Worm (Caenorhabditis elegans) whole organism, L4 larva: ENCODE data around the gene pcn-1.

Experiments
- F10B5.3 ChIP-seq: sonication (generic microtip); optimal IDR thresholded peaks from 2 replicates; lab custom pipeline; 2016; ENCODE audit warnings: mild to moderate bottlenecking, missing genetic modification characterization, missing compliant biosample characterization
- ZK546.5 ChIP-seq, 2 experiments: sonication (generic microtip); optimal IDR thresholded peaks; 2 replicates each; lab custom pipeline; 2017; ENCODE audit warnings: missing biosample characterization in 2 of 2, missing genetic modification characterization in 2 of 2
- aha-1 ChIP-seq: fragments of 150-350 bp; peaks from one replicate; lab custom pipeline; 2014; ENCODE audit warnings: missing biosample characterization, missing genetic modification characterization
- ama-1 ChIP-seq: fragments of 150-350 bp; optimal IDR thresholded peaks from 2 replicates; lab custom pipeline; 2014; ENCODE audit warnings: inconsistent platforms, mixed read lengths
- arid-1 ChIP-seq: fragments of 200-800 bp; sonication (Bioruptor generic); conservative IDR thresholded peaks from 2 replicates; pipeline ENCODE4 v1.3.6; 2022; ENCODE audit warnings: missing genetic modification reagents, missing genetic modification characterization, missing compliant biosample characterization
- ceh-62 ChIP-seq: sonication (generic microtip); optimal IDR thresholded peaks from 2 replicates; lab custom pipeline; 2017; ENCODE audit warnings: missing biosample characterization, missing genetic modification characterization
- ceh-82 ChIP-seq: sonication (generic microtip); optimal IDR thresholded peaks from 2 replicates; lab custom pipeline; 2017; ENCODE audit warnings: missing biosample characterization, missing genetic modification characterization
- ces-1 ChIP-seq: fragments of 150-350 bp; sonication (generic microtip); optimal IDR thresholded peaks from 4 replicates; lab custom pipeline; 2014; ENCODE audit warnings: missing biosample characterization, missing genetic modification reagents, missing genetic modification characterization
- cey-2 ChIP-seq: sonication (generic microtip); optimal IDR thresholded peaks from 3 replicates; lab custom pipeline; 2017; ENCODE audit warnings: missing genetic modification characterization, mild to moderate bottlenecking, missing compliant biosample characterization, antibody characterized with exemption, borderline replicate concordance; ENCODE audit not compliant: insufficient read depth
- daf-16 ChIP-seq, 3 experiments: sonication (generic microtip); optimal IDR thresholded peaks; 2 replicates each; lab custom pipeline; 2016 to 2017; ENCODE audit warnings: missing genetic modification characterization in 3 of 3, missing genetic modification reagents in 3 of 3, mild to moderate bottlenecking in 2 of 3, missing compliant biosample characterization in 2 of 3, missing biosample characterization in 1 of 3, moderate library complexity in 1 of 3
- dmd-9 ChIP-seq: fragments of 200-800 bp; sonication (Bioruptor generic); IDR thresholded peaks from 2 replicates; pipeline ENCODE4 v1.3.6; 2022; ENCODE audit warnings: missing genetic modification reagents, missing genetic modification characterization, missing compliant biosample characterization
- egl-27 ChIP-seq: sonication (generic microtip); optimal IDR thresholded peaks from 3 replicates; lab custom pipeline; 2017; ENCODE audit warnings: missing biosample characterization, missing genetic modification reagents, missing genetic modification characterization
- egl-43 ChIP-seq: fragments of 200-800 bp; sonication (Bioruptor generic); IDR thresholded peaks from 2 replicates; pipeline ENCODE4 v1.3.6; 2022; ENCODE audit warnings: missing genetic modification reagents, missing genetic modification characterization, missing compliant biosample characterization
- lim-7 ChIP-seq: fragments of 200-800 bp; sonication (Bioruptor generic); IDR thresholded peaks from 2 replicates; pipeline ENCODE4 v1.3.6; 2022; ENCODE audit warnings: missing genetic modification characterization, missing compliant biosample characterization
- lin-13 ChIP-seq: fragments of 150-350 bp; optimal IDR thresholded peaks from 2 replicates; lab custom pipeline; 2014; ENCODE audit warnings: missing biosample characterization, missing genetic modification reagents, missing genetic modification characterization
- lin-29 ChIP-seq: fragments of 200-800 bp; sonication (Bioruptor generic); IDR thresholded peaks from 2 replicates; pipeline ENCODE4 v1.3.6; 2022; ENCODE audit warnings: missing genetic modification reagents, missing genetic modification characterization, missing compliant biosample characterization
- lin-38 ChIP-seq: fragments of 200-800 bp; sonication (Bioruptor generic); IDR thresholded peaks from 2 replicates; pipeline ENCODE4 v1.3.6; 2022; ENCODE audit warnings: missing genetic modification reagents, missing genetic modification characterization, missing compliant biosample characterization
- mdt-29 ChIP-seq: fragments of 200-800 bp; sonication (Bioruptor generic); IDR thresholded peaks from 2 replicates; pipeline ENCODE4 v1.3.6; 2022; ENCODE audit warnings: missing genetic modification reagents, missing genetic modification characterization, missing compliant biosample characterization
- nhr-102 ChIP-seq: sonication (generic microtip); optimal IDR thresholded peaks from 2 replicates; lab custom pipeline; 2016; ENCODE audit warnings: mild to moderate bottlenecking, missing genetic modification characterization, moderate library complexity, missing compliant biosample characterization
- nhr-25 ChIP-seq: sonication (generic microtip); optimal IDR thresholded peaks from 2 replicates; lab custom pipeline; 2017; ENCODE audit warnings: missing genetic modification characterization, mild to moderate bottlenecking, missing compliant biosample characterization, antibody characterized with exemption, moderate library complexity, borderline replicate concordance; ENCODE audit not compliant: insufficient read depth
- nhr-28 ChIP-seq: fragments of 150-350 bp; optimal IDR thresholded peaks from 2 replicates; lab custom pipeline; 2014; ENCODE audit warnings: missing biosample characterization, missing genetic modification characterization
- nhr-41 ChIP-seq: fragments of 200-800 bp; sonication (Bioruptor generic); IDR thresholded peaks from 2 replicates; pipeline ENCODE4 v1.3.6; 2022; ENCODE audit warnings: missing genetic modification reagents, missing genetic modification characterization, missing compliant biosample characterization
- php-3 ChIP-seq: fragments of 200-800 bp; sonication (Bioruptor generic); IDR thresholded peaks from 2 replicates; pipeline ENCODE4 v1.3.6; 2022; ENCODE audit warnings: missing genetic modification reagents, missing genetic modification characterization, missing compliant biosample characterization
- pqm-1 ChIP-seq: sonication (generic microtip); optimal IDR thresholded peaks from 2 replicates; lab custom pipeline; 2017; ENCODE audit warnings: missing biosample characterization, missing genetic modification characterization
- rbr-2 ChIP-seq: sonication (generic microtip); optimal IDR thresholded peaks from 2 replicates; lab custom pipeline; 2016; ENCODE audit warnings: missing genotype, missing genetic modification characterization, missing compliant biosample characterization
- saeg-2 ChIP-seq: fragments of 200-800 bp; sonication (Bioruptor generic); IDR thresholded peaks from 2 replicates; pipeline ENCODE4 v1.3.6; 2022; ENCODE audit warnings: missing genetic modification reagents, missing genetic modification characterization, missing compliant biosample characterization
- set-16 ChIP-seq: fragments of 200-800 bp; sonication (Bioruptor generic); IDR thresholded peaks from 2 replicates; pipeline ENCODE4 v1.3.6; 2022; ENCODE audit warnings: missing genetic modification reagents, missing genetic modification characterization, missing compliant biosample characterization
- spr-3 ChIP-seq: fragments of 200-800 bp; sonication (Bioruptor generic); optimal IDR thresholded peaks from 2 replicates; lab custom pipeline; 2018; ENCODE audit warnings: mild to moderate bottlenecking, missing genetic modification characterization, missing compliant biosample characterization
- unc-62 ChIP-seq, 3 experiments: fragments of 150-350 bp in 1 of 3; sonication (generic microtip); optimal IDR thresholded peaks in 2 of 3; peaks in 1 of 3; 1 replicate in 1 of 3; 2 replicates in 2 of 3; lab custom pipeline; 2014 to 2017; ENCODE audit warnings: missing biosample characterization in 3 of 3, missing genetic modification characterization in 3 of 3, missing genetic modification reagents in 3 of 3, missing genotype in 1 of 3
- vab-7 ChIP-seq: fragments of 200-800 bp; sonication (Bioruptor generic); IDR thresholded peaks from 2 replicates; pipeline ENCODE4 v1.3.6; 2022; ENCODE audit warnings: missing genetic modification reagents, missing genetic modification characterization, missing compliant biosample characterization

Gene pcn-1

DNA sequence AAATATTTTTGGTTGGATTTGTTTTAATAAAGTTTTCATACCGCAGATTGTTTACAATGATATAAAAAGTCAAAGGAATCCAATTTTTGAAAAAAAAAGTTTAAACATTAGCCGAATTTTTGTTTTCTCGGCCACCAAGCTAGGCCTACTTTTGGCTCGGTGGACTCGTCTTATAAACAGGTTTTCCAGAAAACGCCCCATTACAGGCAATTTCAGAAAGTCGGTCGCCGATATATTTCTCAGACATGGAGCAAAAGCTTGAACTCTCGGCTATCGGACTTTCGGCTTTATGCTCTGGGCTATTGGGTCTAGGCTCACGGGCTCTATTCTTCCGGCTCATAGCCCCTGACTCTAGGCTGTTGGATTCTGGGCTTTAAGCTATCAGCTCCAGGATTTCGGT is 33.8 kb upstream of the pcn-1 start:
- no peak for TF ChIP-seq mdt-29 (GFP tag; lab: Robert Waterston, UW)
- no peak for TF ChIP-seq F10B5.3 (tag; lab: Kevin White, UChicago)
- TF ChIP-seq ZK546.5 (tag; optimal IDR thresholded peaks at IDR 0.05; lab: Kevin White, UChicago) = no peak
- TF ChIP-seq daf-16 (GFP tag; optimal IDR thresholded peaks at IDR 0.05; lab: Kevin White, UChicago) = no peak
- peak; percentile 2 for TF ChIP-seq daf-16 (tag; optimal IDR thresholded peaks at IDR 0.05; lab: Kevin White, UChicago)
- TF ChIP-seq aha-1 = peak; percentile 44
- no peak for TF ChIP-seq spr-3 (GFP tag; lab: Kevin White, UChicago)
- no peak for TF ChIP-seq ceh-62 (tag; lab: Kevin White, UChicago)
- TF ChIP-seq nhr-102 (tag; lab: Kevin White, UChicago) = peak; percentile 42
- TF ChIP-seq, all 104 proteins: peak for 3

DNA sequence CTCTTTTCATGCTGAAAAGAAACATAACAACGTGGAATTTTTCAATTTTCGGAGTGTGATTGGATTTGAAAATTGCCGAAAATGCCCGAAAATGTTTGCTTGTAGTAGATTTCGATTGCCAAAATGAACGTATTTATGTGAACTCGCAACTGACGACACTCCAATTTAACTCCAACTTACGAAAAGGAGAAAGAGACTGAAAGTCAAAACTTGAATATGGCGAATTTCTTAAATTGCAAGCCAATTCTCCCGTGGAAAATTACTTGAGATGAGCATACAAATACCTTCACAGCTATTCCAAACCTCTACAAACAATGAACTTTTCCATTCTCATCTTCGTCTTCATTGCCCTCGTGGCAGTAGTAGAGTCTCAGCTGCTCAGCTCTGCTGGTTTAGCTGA is 33.4 kb upstream of the pcn-1 start:
- TF ChIP-seq unc-62 (GFP tag; optimal IDR thresholded peaks at IDR 0.05 in 1 of 2; lab: Kevin White, UChicago) (peak in 1 of 2 experiments; percentile 93), unc-62 (tag; optimal IDR thresholded peaks at IDR 0.05; lab: Kevin White, UChicago) (no peak), nhr-28 (tag; lab: Kevin White, UChicago) (no peak)

DNA sequence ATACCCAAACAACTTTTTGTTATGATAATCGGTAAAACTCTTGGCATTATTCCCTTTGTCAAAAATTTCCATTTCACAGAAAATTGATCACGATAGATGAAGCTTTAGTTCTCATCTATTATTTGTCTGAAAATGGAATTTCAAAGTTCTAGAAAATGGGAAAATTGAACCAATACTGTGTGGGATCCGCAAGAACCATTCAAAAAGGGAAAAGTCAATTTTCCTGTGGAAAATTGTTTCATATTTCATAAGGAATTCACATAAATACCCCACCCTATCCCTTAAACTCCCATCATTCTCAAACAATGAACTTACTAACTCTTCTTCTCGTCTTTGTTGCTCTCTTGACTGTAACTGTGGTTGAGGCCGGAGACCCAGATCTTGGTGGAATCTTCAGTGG is 31.6 kb upstream of the pcn-1 start, which contains the start of the genes C35B1.9 and C35B1.3:
Gene C35B1.9 (minus strand): TSS at position 101 of the 400 bp plus-strand sequence.
Gene C35B1.3 (plus strand): TSS at position 306 of the 400 bp plus-strand sequence.
- no peak for TF ChIP-seq saeg-2 (GFP tag; lab: Robert Waterston, UW)
- TF ChIP-seq unc-62 (GFP tag; optimal IDR thresholded peaks at IDR 0.05 in 1 of 2; lab: Kevin White, UChicago) = peak in 1 of 2 experiments; percentile 11
- TF ChIP-seq unc-62 (tag; optimal IDR thresholded peaks at IDR 0.05; lab: Kevin White, UChicago) = no peak

DNA sequence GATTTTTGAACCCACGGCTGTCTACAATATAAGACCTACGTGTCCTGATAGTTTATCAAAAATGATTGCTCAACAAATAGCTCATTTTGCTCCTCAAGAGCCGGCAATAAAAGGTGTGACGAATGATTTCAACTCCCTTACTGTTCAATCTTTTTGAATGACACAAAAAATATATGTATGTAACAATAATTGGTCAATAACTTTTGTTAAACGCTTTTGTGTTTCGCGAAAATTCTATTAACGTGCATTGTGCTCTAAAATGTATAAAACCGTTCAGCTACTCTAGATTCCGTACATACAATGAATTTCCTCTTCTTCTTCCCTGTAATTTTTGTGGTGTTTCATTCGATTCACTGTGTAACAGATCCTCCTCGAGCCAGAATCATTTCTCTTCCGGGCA is 30.3 kb upstream of the pcn-1 start, which contains the start of gene C35B1.4:
Gene C35B1.4 (plus strand): TSS at position 301 of the 400 bp plus-strand sequence.
- TF ChIP-seq set-16 (GFP tag; lab: Robert Waterston, UW) (no peak), cey-2 (tag; lab: Kevin White, UChicago) (no peak), rbr-2 (no peak), lin-38 (GFP tag; lab: Robert Waterston, UW) (no peak), vab-7 (GFP tag; lab: Robert Waterston, UW) (no peak), ceh-82 (tag; lab: Kevin White, UChicago) (no peak), saeg-2 (GFP tag; lab: Robert Waterston, UW) (no peak), php-3 (GFP tag; lab: Robert Waterston, UW) (no peak), egl-27 (tag; lab: Kevin White, UChicago) (no peak)

DNA sequence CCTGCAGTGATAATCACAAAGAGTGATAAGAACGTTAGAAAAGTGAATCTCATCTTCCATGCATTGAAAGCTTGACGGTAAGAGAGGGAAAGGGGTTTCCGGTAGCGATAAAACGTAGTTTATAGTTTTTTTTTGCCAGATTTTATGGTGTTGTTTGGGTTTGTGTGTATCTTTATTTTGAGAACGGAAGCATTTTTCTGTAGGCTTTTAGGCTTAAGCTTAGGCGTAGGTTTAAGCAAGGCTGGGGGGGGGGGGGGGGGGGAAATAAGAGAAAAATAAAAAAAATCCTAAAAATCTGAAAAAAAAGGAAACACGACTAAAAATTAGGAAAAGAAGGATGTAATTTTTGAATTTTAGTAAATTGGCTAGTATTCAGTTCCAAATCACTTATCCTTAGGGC is 29.7 kb upstream of the pcn-1 start, which contains the start of gene C35B1.8:
Gene C35B1.8 (minus strand): TSS at position 101 of the 400 bp plus-strand sequence.
- TF ChIP-seq arid-1 (no peak), pqm-1 (no peak), egl-27 (tag; lab: Kevin White, UChicago) (no peak), nhr-25 (no peak), dmd-9 (GFP tag; lab: Robert Waterston, UW) (no peak), lin-29 (GFP tag; lab: Robert Waterston, UW) (no peak), ces-1 (GFP tag; lab: Kevin White, UChicago) (no peak)

DNA sequence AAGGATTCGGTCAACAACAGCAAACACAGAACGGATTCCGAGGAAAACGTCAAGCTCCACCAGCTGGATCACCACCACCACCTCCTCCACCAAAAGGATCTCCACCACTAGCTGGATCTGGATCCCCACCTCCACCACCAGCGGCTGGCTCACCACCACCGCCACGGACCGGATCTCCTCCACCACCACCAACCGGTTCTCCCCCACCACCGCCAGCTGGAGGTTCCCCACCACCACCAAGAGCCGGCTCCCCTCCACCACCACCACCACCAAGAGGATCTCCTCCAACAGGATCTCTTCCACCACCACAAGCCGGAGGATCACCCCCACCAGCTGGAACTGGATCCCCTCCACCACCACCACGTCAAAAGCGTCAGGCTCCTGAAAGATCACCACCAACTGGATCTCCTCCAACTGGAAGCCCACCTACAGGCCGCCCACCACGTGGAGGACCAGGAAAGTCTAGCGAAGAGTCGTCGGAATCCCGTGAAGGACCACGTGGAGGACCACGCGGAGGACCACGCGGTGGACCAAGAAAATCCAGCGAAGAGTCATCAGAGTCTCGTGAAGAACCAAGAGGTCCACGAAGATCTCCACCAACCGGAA is 27.5 kb upstream of the pcn-1 start:
- no peak for TF ChIP-seq lim-7 (GFP tag; lab: Robert Waterston, UW)
- peak; percentile 97 for TF ChIP-seq set-16 (GFP tag; lab: Robert Waterston, UW)

DNA sequence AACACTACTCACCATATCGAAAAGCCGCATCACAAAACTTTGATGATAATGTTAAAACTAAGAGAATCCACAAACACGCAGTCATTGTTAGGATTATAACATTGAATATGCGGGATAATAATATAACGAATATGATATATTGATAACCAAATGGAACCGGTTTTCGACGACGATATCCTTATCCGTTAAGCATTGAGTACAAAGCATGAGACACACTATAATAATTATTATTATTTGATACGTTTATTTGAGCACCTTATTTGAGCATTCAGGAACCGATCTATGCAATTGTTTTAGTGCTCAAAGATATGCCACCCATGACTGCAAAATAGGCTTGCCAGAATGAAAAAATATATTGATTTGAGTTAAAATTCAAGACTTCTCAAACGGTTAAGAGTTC is 25.4 kb upstream of the pcn-1 start, which contains the start of gene W03D2.9:
Gene W03D2.9 (minus strand): TSS at position 101 of the 400 bp plus-strand sequence.
- TF ChIP-seq egl-43 (no peak), mdt-29 (GFP tag; lab: Robert Waterston, UW) (no peak), nhr-41 (GFP tag; lab: Robert Waterston, UW) (no peak), lin-13 (no peak), ama-1 (lab: Kevin White, UChicago) (no peak), lin-38 (GFP tag; lab: Robert Waterston, UW) (no peak)
